Worm (Caenorhabditis elegans): ENCODE data around the gene Y6G8.6.

The Y6G8.6 gene

ce11 chrV:17624906-17625305 is 8.2 kb upstream of the Y6G8.6 start, which contains the start of gene F57G4.11:
TSS of gene F57G4.11 (plus strand) at chrV:17625206.
- TF ChIP-seq ama-1 (optimal IDR thresholded peaks at IDR 0.05) (no peak), lsy-12 (tag; optimal IDR thresholded peaks at IDR 0.05) (no peak), nfya-1 (tag; optimal IDR thresholded peaks at IDR 0.05; ENCODE audit: insufficient read depth) (no peak), ceh-9 (tag; optimal IDR thresholded peaks at IDR 0.05) (no peak), lin-39 (tag; optimal IDR thresholded peaks at IDR 0.05) (no peak), ceh-28 (tag; optimal IDR thresholded peaks at IDR 0.05) (no peak), egl-27 (tag; optimal IDR thresholded peaks at IDR 0.05) (no peak)

ce11 chrV:17623230-17623629 is 6.5 kb upstream of the Y6G8.6 start, which contains the start of gene F57G4.1:
TSS of gene F57G4.1 (plus strand) at chrV:17623530.
- TF ChIP-seq fkh-10 (GFP tag; optimal IDR thresholded peaks at IDR 0.05) (no peak), nhr-12 (tag; optimal IDR thresholded peaks at IDR 0.05) (no peak), nfya-1 (tag; optimal IDR thresholded peaks at IDR 0.05; ENCODE audit: insufficient read depth) (no peak), pha-4 (tag; optimal IDR thresholded peaks at IDR 0.05) (no peak), aly-2 (tag; optimal IDR thresholded peaks at IDR 0.05) (no peak), fos-1 (tag; optimal IDR thresholded peaks at IDR 0.05) (no peak), nhr-25 (tag; optimal IDR thresholded peaks at IDR 0.05) (no peak), nhr-11 (tag; optimal IDR thresholded peaks at IDR 0.05) (no peak), unc-62 (GFP tag; optimal IDR thresholded peaks at IDR 0.05) (no peak), ZK546.5 (tag; optimal IDR thresholded peaks at IDR 0.05) (no peak), tbx-2 (tag; optimal IDR thresholded peaks at IDR 0.05) (no peak), lsy-12 (tag; optimal IDR thresholded peaks at IDR 0.05) (no peak), ceh-82 (tag; optimal IDR thresholded peaks at IDR 0.05) (no peak), ztf-4 (tag; optimal IDR thresholded peaks at IDR 0.05) (no peak), eor-1 (tag; optimal IDR thresholded peaks at IDR 0.05) (no peak), nhr-43 (tag; optimal IDR thresholded peaks at IDR 0.05; ENCODE audit: poor library complexity, severe bottlenecking) (no peak), ceh-28 (tag; optimal IDR thresholded peaks at IDR 0.05) (no peak), pqm-1 (tag; optimal IDR thresholded peaks at IDR 0.05) (no peak)

DNA sequence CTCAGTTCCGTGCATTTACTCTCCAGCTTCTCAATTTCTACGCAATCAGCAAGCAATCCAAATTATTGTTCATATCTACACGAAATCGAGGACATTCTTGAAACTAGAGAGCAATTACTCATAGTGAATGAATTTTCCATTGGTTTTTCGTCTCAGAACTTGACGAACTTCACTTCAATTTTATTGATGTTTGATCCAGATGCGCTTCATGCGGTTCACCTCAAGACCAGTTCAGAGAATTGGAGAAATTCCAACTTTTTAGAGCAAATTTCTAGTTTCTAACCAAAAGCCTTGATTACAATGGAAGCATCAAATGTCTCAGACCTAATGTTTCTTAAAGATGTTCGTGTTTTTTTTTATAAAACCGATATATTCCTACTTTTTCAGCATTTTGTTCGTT is 3.6 kb upstream of the Y6G8.6 start, which contains the start of gene Y6G8.8:
Y6G8.8 (plus strand) TSS at position 301 of the 400 bp plus-strand sequence.
- TF ChIP-seq pqm-1 (tag; optimal IDR thresholded peaks at IDR 0.05) (no peak), nhr-12 (tag; optimal IDR thresholded peaks at IDR 0.05) (no peak), eor-1 (tag; optimal IDR thresholded peaks at IDR 0.05) (no peak), nhr-76 (tag; optimal IDR thresholded peaks at IDR 0.05) (no peak), lsy-12 (tag; optimal IDR thresholded peaks at IDR 0.05) (no peak), ceh-9 (tag; optimal IDR thresholded peaks at IDR 0.05) (no peak), ceh-28 (tag; optimal IDR thresholded peaks at IDR 0.05) (no peak), ztf-4 (tag; optimal IDR thresholded peaks at IDR 0.05) (no peak), fos-1 (tag; optimal IDR thresholded peaks at IDR 0.05) (no peak), nhr-237 (tag; optimal IDR thresholded peaks at IDR 0.05) (no peak), ceh-82 (tag; optimal IDR thresholded peaks at IDR 0.05) (no peak), jun-1 (tag; optimal IDR thresholded peaks at IDR 0.05) (no peak), elt-1 (tag; optimal IDR thresholded peaks at IDR 0.05) (no peak), mml-1 (tag; optimal IDR thresholded peaks at IDR 0.05) (no peak), fkh-10 (GFP tag; optimal IDR thresholded peaks at IDR 0.05) (no peak), zag-1 (tag; optimal IDR thresholded peaks at IDR 0.05) (no peak), sea-2 (GFP tag; optimal IDR thresholded peaks at IDR 0.05) (no peak), nhr-77 (tag; optimal IDR thresholded peaks at IDR 0.05) (no peak)

- no peak for TF ChIP-seq nhr-76 (tag; optimal IDR thresholded peaks at IDR 0.05)
- no peak for TF ChIP-seq ZK546.5 (tag; optimal IDR thresholded peaks at IDR 0.05)
- TF ChIP-seq egl-27 (tag; optimal IDR thresholded peaks at IDR 0.05): no peak
- no peak for TF ChIP-seq mdl-1 (tag; optimal IDR thresholded peaks at IDR 0.05)
- no peak for TF ChIP-seq pqm-1 (tag; optimal IDR thresholded peaks at IDR 0.05)
- TF ChIP-seq nhr-67 (tag; optimal IDR thresholded peaks at IDR 0.05): no peak
- no peak for TF ChIP-seq R02D3.7 (tag; optimal IDR thresholded peaks at IDR 0.05)
- TF ChIP-seq ztf-11 (tag; optimal IDR thresholded peaks at IDR 0.05): no peak
- TF ChIP-seq daf-12 (tag; optimal IDR thresholded peaks at IDR 0.05): no peak
- TF ChIP-seq ztf-4 (tag; optimal IDR thresholded peaks at IDR 0.05): no peak
- no peak for TF ChIP-seq hmg-11 (tag; optimal IDR thresholded peaks at IDR 0.05)
- no peak for TF ChIP-seq sea-2 (GFP tag; optimal IDR thresholded peaks at IDR 0.05)
- TF ChIP-seq ama-1 (optimal IDR thresholded peaks at IDR 0.05): no peak
These were observed 1.1 kb downstream of the Y6G8.6 start, which contains the start of gene Y6G8.5 for ce11 chrV:17615609-17616008. TSS of gene Y6G8.5 (minus strand) at chrV:17615709.

All from whole organism, L3 larva.